Worm (Caenorhabditis elegans): ENCODE data around the gene T07A5.1.

T07A5.1 gene

DNA sequence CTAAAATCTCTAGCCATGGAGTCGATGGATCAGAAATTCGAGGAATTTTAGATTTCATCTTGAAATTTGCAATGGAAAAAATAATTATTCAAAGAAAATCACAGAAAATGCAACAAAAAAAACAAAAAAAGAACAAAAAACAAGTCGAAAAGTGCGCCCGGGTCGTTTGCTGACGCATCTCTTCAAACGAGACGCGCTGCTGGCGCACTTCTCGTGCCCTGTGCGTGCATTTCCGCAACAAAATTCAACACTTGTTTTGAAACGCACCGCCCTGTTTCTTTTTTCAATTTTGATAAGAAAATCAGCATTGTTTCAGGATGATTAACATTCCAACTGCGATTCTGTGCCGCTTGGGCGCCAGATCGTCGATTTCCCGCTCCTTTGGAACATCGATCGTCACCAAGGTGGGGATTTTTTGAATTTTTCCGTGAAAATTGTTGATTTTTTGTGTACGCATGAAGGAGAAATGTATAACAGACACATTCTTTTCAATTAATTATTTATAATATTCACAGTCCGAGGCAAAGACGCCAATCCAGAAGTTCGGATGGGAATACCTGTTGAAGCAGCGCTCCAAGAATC lies 28.1 kb upstream of the T07A5.1 start, which contains the start of the genes jmjd-4 and mev-1 (continued):
- TF ChIP-seq nhr-41 (GFP tag; IDR thresholded peaks at IDR 0.05) (peak; percentile 49; the same call in 1 of the 2 replicates), zfp-3 (GFP tag; conservative IDR thresholded peaks at IDR 0.05) (peak; percentile 78), dmd-8 (GFP tag; IDR thresholded peaks at IDR 0.05) (no peak), mdl-1 (tag; optimal IDR thresholded peaks at IDR 0.05) (peak in 1 of 2 experiments; percentile 42), nhr-48 (tag; optimal IDR thresholded peaks at IDR 0.05) (peak; percentile 44), arid-1 (GFP tag; conservative IDR thresholded peaks at IDR 0.05) (peak; percentile 80; the same call in 1 of the 2 replicates), tag-97 (GFP tag; IDR thresholded peaks at IDR 0.05) (no peak), egl-27 (tag; optimal IDR thresholded peaks at IDR 0.05) (no peak), F37D6.2 (tag; optimal IDR thresholded peaks at IDR 0.05) (peak; percentile 72), daf-12 (tag; optimal IDR thresholded peaks at IDR 0.05) (no peak), ceh-82 (tag; optimal IDR thresholded peaks at IDR 0.05) (no peak), nhr-76 (tag; optimal IDR thresholded peaks at IDR 0.05) (no peak), F44E2.7 (GFP tag; IDR thresholded peaks at IDR 0.05) (no peak), ceh-44 (GFP tag; IDR thresholded peaks at IDR 0.05) (no peak), nhr-42 (GFP tag; IDR thresholded peaks at IDR 0.05) (0 out of 2 replicates have a peak, but pooled peaks have one; percentile 67), ztf-7 (tag; optimal IDR thresholded peaks at IDR 0.05) (peak; percentile 5), mep-1 (tag; optimal IDR thresholded peaks at IDR 0.05) (peak; percentile 88), spr-3 (GFP tag; optimal IDR thresholded peaks at IDR 0.05) (peak; percentile 75), nhr-28 (tag; optimal IDR thresholded peaks at IDR 0.05) (peak; percentile 47), egl-43 (GFP tag; IDR thresholded peaks at IDR 0.05) (peak; percentile 81), Y5F2A.4 (GFP tag; optimal IDR thresholded peaks at IDR 0.05) (peak; percentile 24), ctbp-1 (GFP tag; IDR thresholded peaks at IDR 0.05) (peak; percentile 65), D1046.2 (GFP tag; IDR thresholded peaks at IDR 0.05) (0 out of 2 replicates have a peak, but pooled peaks have one; percentile 52), daf-16 (GFP tag; optimal IDR thresholded peaks at IDR 0.05) (peak in 1 of 2 experiments; percentile 55), daf-16 (tag; optimal IDR thresholded peaks at IDR 0.05) (peak; percentile 84), lsy-2 (tag; optimal IDR thresholded peaks at IDR 0.05) (peak; percentile 38 to 94), ama-1 (optimal IDR thresholded peaks at IDR 0.05) (peak; percentile 79), php-3 (GFP tag; IDR thresholded peaks at IDR 0.05) (peak; percentile 69), ces-1 (GFP tag; optimal IDR thresholded peaks at IDR 0.05) (no peak), mxl-3 (GFP tag; optimal IDR thresholded peaks at IDR 0.05) (peak; percentile 63), hif-1 (tag; optimal IDR thresholded peaks at IDR 0.05) (peak; percentile 85 to 99), zag-1 (tag; optimal IDR thresholded peaks at IDR 0.05) (no peak), fkh-10 (GFP tag; optimal IDR thresholded peaks at IDR 0.05) (peak; percentile 40), lim-7 (GFP tag; IDR thresholded peaks at IDR 0.05) (no peak), mxl-2 (GFP tag; conservative IDR thresholded peaks at IDR 0.05) (peak; percentile 58; the same call in 1 of the 2 replicates), lin-38 (GFP tag; IDR thresholded peaks at IDR 0.05) (peak; percentile 91), set-16 (GFP tag; IDR thresholded peaks at IDR 0.05) (peak; percentile 21; the same call in 1 of the 2 replicates), spr-1 (tag; optimal IDR thresholded peaks at IDR 0.05) (peak; percentile 80), mes-2 (tag; optimal IDR thresholded peaks at IDR 0.05; ENCODE audit: poor library complexity, severe bottlenecking) (peak; percentile 86), nhr-10 (tag; optimal IDR thresholded peaks at IDR 0.05) (no peak), F49E8.2 (tag; optimal IDR thresholded peaks at IDR 0.05; ENCODE audit: borderline replicate concordance) (peak; percentile 38), dpl-1 (GFP tag; optimal IDR thresholded peaks at IDR 0.05) (peak; percentile 85), rbr-2 (tag; optimal IDR thresholded peaks at IDR 0.05) (peak; percentile 85), nhr-25 (tag; optimal IDR thresholded peaks at IDR 0.05; ENCODE audit: borderline replicate concordance, insufficient read depth) (peak; percentile 40), hlh-30 (tag; optimal IDR thresholded peaks at IDR 0.05; ENCODE audit: insufficient read depth) (peak; percentile 82), tra-1 (GFP tag; IDR thresholded peaks at IDR 0.05) (peak; percentile 82), Y105C5A.15 (GFP tag; IDR thresholded peaks at IDR 0.05) (no peak), madf-9 (GFP tag; conservative IDR thresholded peaks at IDR 0.05) (0 out of 2 replicates have a peak, but pooled peaks have one; percentile 41), hlh-11 (tag; optimal IDR thresholded peaks at IDR 0.05) (peak; percentile 90), gei-8 (GFP tag; optimal IDR thresholded peaks at IDR 0.05) (no peak)
